Worm (Caenorhabditis elegans) whole organism, L1 larva: ENCODE results near the gene cpz-2.

Source experiments
- C04F5.9 ChIP-seq: sonication (generic microtip); optimal IDR thresholded peaks from 2 replicates; lab custom pipeline; 2016; ENCODE audit warnings: missing genetic modification characterization, missing compliant biosample characterization
- C16A3.4 ChIP-seq: fragments of 150-350 bp; optimal IDR thresholded peaks from 2 replicates; lab custom pipeline; 2014; ENCODE audit warnings: missing biosample characterization, missing genetic modification characterization
- C34B4.2 ChIP-seq: sonication (generic microtip); optimal IDR thresholded peaks from 2 replicates; lab custom pipeline; 2017; ENCODE audit warnings: mild to moderate bottlenecking, missing genetic modification characterization, missing compliant biosample characterization
- aha-1 ChIP-seq: fragments of 150-350 bp; optimal IDR thresholded peaks from 2 replicates; lab custom pipeline; 2014; ENCODE audit warnings: missing biosample characterization, missing genetic modification characterization
- aly-2 ChIP-seq: fragments of 150-350 bp; optimal IDR thresholded peaks from 2 replicates; lab custom pipeline; 2014; ENCODE audit warnings: missing biosample characterization, missing genetic modification characterization
- blmp-1 ChIP-seq: fragments of 150-350 bp; optimal IDR thresholded peaks from 2 replicates; lab custom pipeline; 2014; ENCODE audit warnings: missing biosample characterization, missing genetic modification characterization
- ceh-8 ChIP-seq: fragments of 200-800 bp; sonication (Bioruptor generic); optimal IDR thresholded peaks from 2 replicates; lab custom pipeline; 2018; ENCODE audit warnings: mild to moderate bottlenecking, missing genetic modification characterization, moderate library complexity, missing compliant biosample characterization
- ceh-90 ChIP-seq: sonication (generic microtip); optimal IDR thresholded peaks from 2 replicates; lab custom pipeline; 2016; ENCODE audit warnings: missing genetic modification characterization, missing compliant biosample characterization
- ces-1 ChIP-seq: fragments of 150-350 bp; optimal IDR thresholded peaks from 2 replicates; lab custom pipeline; 2014; ENCODE audit warnings: missing biosample characterization, missing genetic modification reagents, missing genetic modification characterization
- dpl-1 ChIP-seq, 3 experiments: fragments of 150-350 bp in 2 of 3; sonication (generic microtip) in 1 of 3; optimal IDR thresholded peaks; 2 replicates each; lab custom pipeline; 2014 to 2017; ENCODE audit warnings: missing biosample characterization in 3 of 3, missing genetic modification characterization in 3 of 3, missing genetic modification reagents in 3 of 3
- efl-1 ChIP-seq, 4 experiments: fragments of 150-350 bp; optimal IDR thresholded peaks in 3 of 4; peaks in 1 of 4; 1 replicate in 1 of 4; 2 replicates in 3 of 4; lab custom pipeline; 2014; ENCODE audit warnings: missing biosample characterization in 2 of 4, missing genetic modification characterization in 2 of 4, missing genetic modification reagents in 2 of 4
- egl-13 ChIP-seq: sonication (generic microtip); optimal IDR thresholded peaks from 2 replicates; lab custom pipeline; 2016; ENCODE audit warnings: missing genotype, missing genetic modification reagents, missing genetic modification characterization, missing compliant biosample characterization
- elt-3 ChIP-seq, 6 experiments: fragments of 150-350 bp in 1 of 6; sonication (generic microtip); optimal IDR thresholded peaks; 2 replicates each; lab custom pipeline; 2017 to 2018; ENCODE audit warnings: missing biosample characterization in 6 of 6, missing genetic modification characterization in 6 of 6, inconsistent platforms in 1 of 6
- fos-1 ChIP-seq: fragments of 150-350 bp; optimal IDR thresholded peaks from 2 replicates; lab custom pipeline; 2014; ENCODE audit warnings: missing biosample characterization, missing genetic modification characterization
- hlh-17 ChIP-seq: fragments of 200-800 bp; sonication (Bioruptor generic); optimal IDR thresholded peaks from 2 replicates; lab custom pipeline; 2018; ENCODE audit warnings: missing genetic modification characterization, mild to moderate bottlenecking, missing compliant biosample characterization, moderate library complexity, borderline replicate concordance
- hpl-2 ChIP-seq: fragments of 150-350 bp; optimal IDR thresholded peaks from 2 replicates; lab custom pipeline; 2014; ENCODE audit warnings: missing biosample characterization, missing genetic modification reagents, missing genetic modification characterization
- lin-14 ChIP-seq: fragments of 200-800 bp; sonication (Bioruptor generic); optimal IDR thresholded peaks from 2 replicates; lab custom pipeline; 2018; ENCODE audit warnings: mild to moderate bottlenecking, missing genetic modification characterization, moderate library complexity, missing compliant biosample characterization
- lin-15B ChIP-seq: fragments of 150-350 bp; sonication (generic microtip); optimal IDR thresholded peaks from 3 replicates; lab custom pipeline; 2014; ENCODE audit warnings: missing biosample characterization, missing genetic modification characterization
- lin-35 ChIP-seq, 2 experiments: fragments of 150-350 bp; optimal IDR thresholded peaks; 2 replicates each; lab custom pipeline; 2014; ENCODE audit warnings: missing biosample characterization in 2 of 2, missing genetic modification characterization in 2 of 2, missing genetic modification reagents in 2 of 2
- lsy-2 ChIP-seq, 2 experiments: fragments of 150-350 bp; optimal IDR thresholded peaks; 2 replicates each; lab custom pipeline; 2014; ENCODE audit warnings: missing biosample characterization in 2 of 2, missing genetic modification characterization in 2 of 2
- mab-9 ChIP-seq: fragments of 200-800 bp; sonication (Bioruptor generic); IDR thresholded peaks from 2 replicates; pipeline ENCODE4 v1.3.6; 2022; ENCODE audit warnings: missing genetic modification reagents, missing genetic modification characterization, missing compliant biosample characterization
- mep-1 ChIP-seq: fragments of 150-350 bp; optimal IDR thresholded peaks from 2 replicates; lab custom pipeline; 2014; ENCODE audit warnings: missing biosample characterization, missing genetic modification characterization
- nhr-11 ChIP-seq: fragments of 150-350 bp; optimal IDR thresholded peaks from 2 replicates; lab custom pipeline; 2014; ENCODE audit warnings: missing biosample characterization, missing genetic modification characterization
- nhr-19 ChIP-seq: fragments of 200-800 bp; sonication (Bioruptor generic); conservative IDR thresholded peaks from 2 replicates; pipeline ENCODE4 v1.3.6; 2022; ENCODE audit warnings: missing genetic modification characterization, missing compliant biosample characterization
- nhr-20 ChIP-seq: sonication (generic microtip); optimal IDR thresholded peaks from 2 replicates; lab custom pipeline; 2016; ENCODE audit warnings: mild to moderate bottlenecking, missing genetic modification characterization, missing compliant biosample characterization
- nhr-71 ChIP-seq: sonication (generic microtip); optimal IDR thresholded peaks from 2 replicates; lab custom pipeline; 2016; ENCODE audit warnings: mild to moderate bottlenecking, missing genetic modification characterization, moderate library complexity, missing compliant biosample characterization
- nhr-85 ChIP-seq: sonication (generic microtip); peaks from one replicate; lab custom pipeline; 2016; ENCODE audit warnings: missing genetic modification characterization, inconsistent platforms, missing compliant biosample characterization
- pag-3 ChIP-seq: sonication (generic microtip); optimal IDR thresholded peaks from 2 replicates; lab custom pipeline; 2017; ENCODE audit warnings: missing genetic modification characterization, mild to moderate bottlenecking, missing compliant biosample characterization, antibody characterized with exemption, borderline replicate concordance; ENCODE audit not compliant: insufficient read depth
- pax-3 ChIP-seq: fragments of 200-800 bp; sonication (Bioruptor generic); optimal IDR thresholded peaks from 2 replicates; lab custom pipeline; 2018; ENCODE audit warnings: mild to moderate bottlenecking, missing genetic modification characterization, moderate library complexity, missing compliant biosample characterization
- rnt-1 ChIP-seq: sonication (generic microtip); optimal IDR thresholded peaks from 2 replicates; lab custom pipeline; 2016; ENCODE audit warnings: mild to moderate bottlenecking, missing genetic modification characterization, moderate library complexity, missing compliant biosample characterization
- snu-23 ChIP-seq: sonication (generic microtip); optimal IDR thresholded peaks from 2 replicates; lab custom pipeline; 2016; ENCODE audit warnings: missing genetic modification characterization, missing compliant biosample characterization
- sox-4 ChIP-seq: sonication (generic microtip); optimal IDR thresholded peaks from 2 replicates; lab custom pipeline; 2016; ENCODE audit warnings: missing genetic modification characterization, missing compliant biosample characterization
- swsn-7 ChIP-seq: sonication (generic microtip); optimal IDR thresholded peaks from 2 replicates; lab custom pipeline; 2016; ENCODE audit warnings: missing genetic modification characterization, missing compliant biosample characterization
- tbx-2 ChIP-seq: sonication (generic microtip); optimal IDR thresholded peaks from 2 replicates; lab custom pipeline; 2016; ENCODE audit warnings: missing genetic modification characterization, missing compliant biosample characterization
- tlp-1 ChIP-seq: fragments of 150-350 bp; optimal IDR thresholded peaks from 2 replicates; lab custom pipeline; 2014; ENCODE audit warnings: missing biosample characterization, missing genetic modification characterization
- unc-62 ChIP-seq: fragments of 150-350 bp; optimal IDR thresholded peaks from 2 replicates; lab custom pipeline; 2014; ENCODE audit warnings: missing biosample characterization, missing genetic modification reagents, missing genetic modification characterization
- vab-15 ChIP-seq: sonication (generic microtip); optimal IDR thresholded peaks from 2 replicates; lab custom pipeline; 2017; ENCODE audit warnings: missing genotype, mild to moderate bottlenecking, missing genetic modification characterization, missing compliant biosample characterization
- xbp-1 ChIP-seq: sonication (generic microtip); optimal IDR thresholded peaks from 2 replicates; lab custom pipeline; 2016; ENCODE audit warnings: missing genetic modification characterization, missing compliant biosample characterization
- zag-1 ChIP-seq: fragments of 150-350 bp; optimal IDR thresholded peaks from 2 replicates; lab custom pipeline; 2014; ENCODE audit warnings: missing biosample characterization, missing genetic modification characterization
- zip-4 ChIP-seq: fragments of 200-800 bp; sonication (Bioruptor generic); optimal IDR thresholded peaks from 2 replicates; lab custom pipeline; 2018; ENCODE audit warnings: mild to moderate bottlenecking, missing genetic modification characterization, moderate library complexity, missing compliant biosample characterization

The cpz-2 gene

DNA sequence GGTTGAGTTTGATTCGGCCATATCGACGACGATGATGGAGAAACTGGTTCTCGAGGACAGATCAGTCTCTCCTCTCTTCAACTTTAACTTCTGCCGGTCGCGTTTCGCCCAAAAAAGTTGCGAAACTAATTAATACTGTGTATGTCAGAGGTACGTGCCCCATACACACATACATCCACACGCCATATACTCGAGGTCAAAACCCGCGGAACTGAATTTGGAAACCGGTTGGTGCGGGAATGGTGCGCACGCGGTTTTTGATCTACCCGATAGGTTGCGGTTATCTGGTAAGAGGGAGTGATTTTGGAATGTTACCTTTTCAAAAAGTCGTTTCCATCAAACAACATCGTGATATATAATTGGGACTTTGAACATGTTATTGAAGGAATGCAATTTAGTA, 811 bp upstream of the cpz-2 start, which contains the start of gene ifbp-1 (continued):
- TF ChIP-seq lsy-2 (tag; optimal IDR thresholded peaks at IDR 0.05; lab: Kevin White, UChicago), result peak; percentile 57 to 82

DNA sequence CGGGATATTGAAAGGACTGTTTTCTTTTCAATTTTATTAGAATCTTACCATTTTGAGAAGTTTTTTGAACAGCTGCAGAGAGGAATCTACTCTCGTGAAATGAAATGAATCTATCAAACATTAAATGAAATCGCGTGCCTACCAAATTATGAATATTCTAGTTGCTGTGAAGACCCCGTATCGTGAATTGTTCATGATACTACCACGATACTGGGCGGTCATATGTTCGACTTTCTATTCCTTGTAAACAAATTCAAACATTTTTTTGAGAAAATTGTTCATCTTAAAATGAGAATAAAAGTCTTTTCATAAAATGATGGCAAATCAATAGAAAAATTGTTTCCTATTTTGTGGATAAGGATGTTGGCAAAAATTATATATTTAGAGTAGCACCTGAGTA, 4.8 kb downstream of the cpz-2 start, which contains the start of gene gcy-34:
Gene gcy-34, minus strand, starts transcription at position 101 of the 400 bp plus-strand sequence.
- no peak for TF ChIP-seq C34B4.2 (tag; lab: Kevin White, UChicago)
- no peak for TF ChIP-seq C04F5.9
- TF ChIP-seq mab-9, result no peak
- no peak for TF ChIP-seq ceh-90 (tag; lab: Kevin White, UChicago)
- peak; percentile 1 for TF ChIP-seq nhr-11 (tag; lab: Kevin White, UChicago)
- TF ChIP-seq tbx-2 (tag; lab: Kevin White, UChicago), result no peak
- TF ChIP-seq, all 84 proteins: peak for 1

DNA sequence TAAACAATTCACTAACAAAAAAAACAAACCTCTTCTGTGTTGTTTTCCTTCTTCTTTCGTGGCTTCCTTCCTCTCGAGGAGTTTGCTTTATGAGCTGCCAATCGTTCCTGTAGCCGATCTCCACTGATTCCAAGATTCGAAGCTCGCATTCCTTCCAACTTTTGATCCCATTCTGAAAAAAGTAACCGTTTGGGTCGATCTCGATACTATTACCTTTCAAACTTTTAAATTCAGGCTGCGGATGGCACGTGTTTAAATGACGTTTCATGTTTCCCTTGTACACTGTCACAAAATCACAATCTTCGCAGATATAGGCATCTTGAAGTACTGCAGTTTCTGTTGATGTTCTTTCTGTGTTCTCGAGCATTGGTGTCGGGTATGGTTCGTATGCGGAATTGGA, 6.5 kb downstream of the cpz-2 start:
- TF ChIP-seq sox-4 (tag; lab: Kevin White, UChicago) (no peak), mep-1 (tag; lab: Kevin White, UChicago) (no peak), hpl-2 (GFP tag; lab: Kevin White, UChicago) (no peak), zip-4 (GFP tag; lab: Kevin White, UChicago) (no peak), fos-1 (no peak), mab-9 (no peak), pag-3 (tag; lab: Kevin White, UChicago) (no peak), unc-62 (GFP tag; lab: Kevin White, UChicago) (no peak), aly-2 (no peak), vab-15 (tag; lab: Kevin White, UChicago) (no peak), egl-13 (tag; lab: Kevin White, UChicago) (no peak)
- TF ChIP-seq, all 84 proteins: peak for 0

DNA sequence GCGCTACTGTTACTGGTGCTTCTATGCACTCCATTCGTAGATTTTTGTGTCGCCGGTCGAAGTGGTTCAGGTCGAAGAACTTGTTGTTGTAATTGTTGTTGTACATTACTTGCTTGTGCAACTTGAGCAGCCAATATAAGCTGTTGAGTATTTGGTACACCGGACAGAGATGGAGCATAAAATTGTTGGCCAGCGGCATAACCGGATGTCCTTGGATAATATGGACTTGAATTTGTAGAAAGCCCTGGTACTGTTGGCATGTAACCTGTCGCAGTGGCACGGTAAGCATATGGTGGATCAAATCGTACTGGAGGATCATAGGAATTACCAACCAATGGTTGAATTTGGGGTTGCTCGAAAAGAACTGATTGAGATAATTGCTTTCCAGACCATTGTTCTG, 8.0 kb downstream of the cpz-2 start:
- TF ChIP-seq ceh-8 (no peak), pax-3 (tag; lab: Kevin White, UChicago) (no peak), fos-1 (no peak), blmp-1 (tag; lab: Kevin White, UChicago) (no peak), lin-15B (tag; lab: Kevin White, UChicago) (no peak), zag-1 (tag; lab: Kevin White, UChicago) (no peak), efl-1 (optimal IDR thresholded peaks at IDR 0.05; lab: Kevin White, UChicago) (no peak), efl-1 (GFP tag; optimal IDR thresholded peaks at IDR 0.05 in 1 of 2; lab: Kevin White, UChicago) (no peak), lin-14 (GFP tag; lab: Kevin White, UChicago) (no peak), nhr-71 (no peak), xbp-1 (tag; lab: Kevin White, UChicago) (no peak), tlp-1 (tag; lab: Kevin White, UChicago) (no peak), aha-1 (tag; lab: Kevin White, UChicago) (no peak), swsn-7 (tag; lab: Kevin White, UChicago) (no peak), ces-1 (GFP tag; lab: Kevin White, UChicago) (no peak), C16A3.4 (tag; lab: Kevin White, UChicago) (no peak), dpl-1 (GFP tag; optimal IDR thresholded peaks at IDR 0.05; lab: Kevin White, UChicago) (no peak)

DNA sequence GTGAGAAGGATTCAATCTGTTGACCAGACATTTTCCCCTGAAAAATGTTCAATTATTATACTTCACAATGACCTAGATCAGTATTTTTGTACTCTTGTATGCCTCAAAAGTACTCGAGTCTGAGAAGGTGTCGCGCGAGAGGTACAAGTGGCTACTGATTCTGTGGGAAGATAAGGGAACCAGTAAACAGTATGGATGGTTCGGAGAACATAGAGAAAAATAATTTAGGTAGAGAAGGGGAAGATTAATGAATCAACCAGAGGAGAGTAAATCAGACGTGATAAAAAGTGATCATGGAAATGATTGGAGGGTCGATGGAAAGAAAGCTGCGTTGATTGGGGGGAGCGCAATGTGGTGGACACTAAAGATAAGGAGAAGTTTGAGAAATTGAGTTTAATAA, 8.5 kb downstream of the cpz-2 start:
- peak in 1 of 2 experiments; percentile 7 for TF ChIP-seq lin-35 (GFP tag; optimal IDR thresholded peaks at IDR 0.05; lab: Kevin White, UChicago)
- TF ChIP-seq nhr-85 (tag; lab: Kevin White, UChicago), result peak; percentile 90
- peak; percentile 38 for TF ChIP-seq nhr-71
- TF ChIP-seq pag-3 (tag; lab: Kevin White, UChicago), result no peak
- peak; percentile 14 for TF ChIP-seq rnt-1 (tag; lab: Kevin White, UChicago)
- no peak for TF ChIP-seq pax-3 (tag; lab: Kevin White, UChicago)
- peak; percentile 47 for TF ChIP-seq nhr-20 (tag; lab: Kevin White, UChicago)
- TF ChIP-seq snu-23 (GFP tag; lab: Kevin White, UChicago), result peak; percentile 34
- TF ChIP-seq elt-3 (tag; optimal IDR thresholded peaks at IDR 0.05; lab: Kevin White, UChicago), result peak in 4 of 6 experiments; percentile 33 to 71 (median 52)
- TF ChIP-seq mep-1 (tag; lab: Kevin White, UChicago), result peak; percentile 8
- 0 out of 2 replicates have a peak, but pooled peaks have one; percentile 15 for TF ChIP-seq nhr-19 (GFP tag; lab: Robert Waterston, UW)
- TF ChIP-seq hlh-17, result no peak
- peak; percentile 57 for TF ChIP-seq lin-14 (GFP tag; lab: Kevin White, UChicago)
- TF ChIP-seq lsy-2 (tag; optimal IDR thresholded peaks at IDR 0.05; lab: Kevin White, UChicago), result peak in 1 of 2 experiments; percentile 46
- peak; percentile 64 for TF ChIP-seq blmp-1 (tag; lab: Kevin White, UChicago)
